Fruit fly (Drosophila melanogaster) whole organism, pupa: ENCODE data around the gene AGO2.

Source experiments
- CG10348 ChIP-seq: fragments of 200-800 bp; sonication (Bioruptor generic); IDR thresholded peaks from 2 replicates; pipeline ENCODE4 v1.3.6; 2022; ENCODE audit warnings: missing biosample characterization, missing genetic modification characterization
- CG12605 ChIP-seq: fragments of 200-800 bp; sonication (Bioruptor generic); IDR thresholded peaks from 2 replicates; pipeline ENCODE4 v1.3.6; 2022; ENCODE audit warnings: missing biosample characterization, missing genetic modification characterization
- CG13204 ChIP-seq: fragments of 200-800 bp; sonication (Bioruptor generic); optimal IDR thresholded peaks from 2 replicates; lab custom pipeline; 2018; ENCODE audit warnings: missing biosample characterization, mild to moderate bottlenecking, missing genetic modification characterization, moderate library complexity
- CG14655 ChIP-seq: fragments of 200-800 bp; sonication (Bioruptor generic); optimal IDR thresholded peaks from 3 replicates; lab custom pipeline; 2017; ENCODE audit warnings: mild to moderate bottlenecking, missing biosample characterization, missing genetic modification reagents, missing genetic modification characterization
- CG15710 ChIP-seq: fragments of 200-800 bp; sonication (Bioruptor generic); optimal IDR thresholded peaks from 2 replicates; lab custom pipeline; 2018; ENCODE audit warnings: missing biosample characterization, mild to moderate bottlenecking, missing genetic modification characterization, moderate library complexity
- CG17806 ChIP-seq: fragments of 200-800 bp; sonication (Bioruptor generic); optimal IDR thresholded peaks from 2 replicates; lab custom pipeline; 2018; ENCODE audit warnings: missing biosample characterization, mild to moderate bottlenecking, missing genetic modification characterization, moderate library complexity
- CG32121 ChIP-seq: fragments of 200-800 bp; sonication (Bioruptor generic); IDR thresholded peaks from 2 replicates; pipeline ENCODE4 v1.3.6; 2022; ENCODE audit warnings: missing biosample characterization, missing genetic modification characterization
- CG34367 ChIP-seq: fragments of 200-800 bp; sonication (Bioruptor generic); optimal IDR thresholded peaks from 2 replicates; lab custom pipeline; 2018; ENCODE audit warnings: missing biosample characterization, mild to moderate bottlenecking, missing genetic modification characterization
- CG4496 ChIP-seq: fragments of 200-800 bp; sonication (Bioruptor generic); IDR thresholded peaks from 3 replicates; pipeline ENCODE4 v1.3.6; 2022; ENCODE audit warnings: missing biosample characterization, missing genetic modification characterization
- CG8159 ChIP-seq: fragments of 200-800 bp; sonication (Bioruptor generic); optimal IDR thresholded peaks from 3 replicates; lab custom pipeline; 2018; ENCODE audit warnings: missing biosample characterization, mild to moderate bottlenecking, missing genetic modification characterization, moderate library complexity
- CG8301 ChIP-seq: fragments of 200-800 bp; sonication (Bioruptor generic); optimal IDR thresholded peaks from 2 replicates; lab custom pipeline; 2018; ENCODE audit warnings: missing biosample characterization, mild to moderate bottlenecking, missing genetic modification characterization
- CG9948 ChIP-seq: fragments of 200-800 bp; sonication (Bioruptor generic); optimal IDR thresholded peaks from 2 replicates; lab custom pipeline; 2018; ENCODE audit warnings: missing biosample characterization, mild to moderate bottlenecking, missing genetic modification characterization, moderate library complexity
- D1 ChIP-seq: fragments of 200-800 bp; sonication (Bioruptor generic); optimal IDR thresholded peaks from 2 replicates; lab custom pipeline; 2018; ENCODE audit warnings: missing biosample characterization, mild to moderate bottlenecking, missing genetic modification characterization, moderate library complexity
- EcR ChIP-seq: fragments of 200-800 bp; sonication (Bioruptor generic); optimal IDR thresholded peaks from 3 replicates; lab custom pipeline; 2019; ENCODE audit warnings: missing biosample characterization, missing genetic modification characterization, mild to moderate bottlenecking, moderate library complexity, missing genetic modification reagents
- Ets98B ChIP-seq: fragments of 200-800 bp; sonication (Bioruptor generic); IDR thresholded peaks from 2 replicates; pipeline ENCODE4 v1.3.6; 2022; ENCODE audit warnings: missing biosample characterization, missing genetic modification characterization
- Pif1A ChIP-seq: fragments of 200-800 bp; sonication (Bioruptor generic); optimal IDR thresholded peaks from 3 replicates; lab custom pipeline; 2016; ENCODE audit warnings: missing biosample characterization, missing genetic modification characterization
- Pif1B ChIP-seq: fragments of 200-800 bp; sonication (Bioruptor generic); optimal IDR thresholded peaks from 3 replicates; lab custom pipeline; 2016; ENCODE audit warnings: missing biosample characterization, missing genetic modification characterization
- Snoo ChIP-seq: fragments of 200-800 bp; sonication (Bioruptor generic); optimal IDR thresholded peaks from 3 replicates; lab custom pipeline; 2017; ENCODE audit warnings: missing biosample characterization, mild to moderate bottlenecking, missing genetic modification characterization, inconsistent platforms
- fd96Ca ChIP-seq: fragments of 200-800 bp; sonication (Bioruptor generic); IDR thresholded peaks from 3 replicates; pipeline ENCODE4 v1.3.6; 2022; ENCODE audit warnings: missing biosample characterization, missing genetic modification characterization
- gl ChIP-seq: fragments of 200-800 bp; sonication (Bioruptor generic); optimal IDR thresholded peaks from 2 replicates; lab custom pipeline; 2018; ENCODE audit warnings: missing biosample characterization, mild to moderate bottlenecking, missing genetic modification characterization
- rn ChIP-seq: fragments of 200-800 bp; sonication (Bioruptor generic); IDR thresholded peaks from 2 replicates; pipeline ENCODE4 v1.3.6; 2022; ENCODE audit warnings: missing biosample characterization, missing genetic modification characterization

AGO2 gene

dm6 chr3L:15530638-15531225 lies 23.2 kb upstream of the AGO2 start:
- TF ChIP-seq CG13204 (GFP tag; lab: Kevin White, UChicago): no peak
- TF ChIP-seq EcR (GFP tag; lab: Kevin White, UChicago): peak; percentile 23
- no peak for TF ChIP-seq CG12605 (GFP tag; lab: Robert Waterston, UW)
- TF ChIP-seq Snoo (tag; lab: Kevin White, UChicago): no peak
- TF ChIP-seq Pif1A (GFP tag; lab: Kevin White, UChicago): no peak
- peak; percentile 30 for TF ChIP-seq gl (tag; lab: Kevin White, UChicago)
- no peak for TF ChIP-seq rn (GFP tag; lab: Robert Waterston, UW)

dm6 chr3L:15531423-15532325 lies 22.2 kb upstream of the AGO2 start, which contains the start of gene CG43248:
TSS of gene CG43248 (minus strand) at chr3L:15531473.
- no peak for TF ChIP-seq CG8301 (tag; lab: Kevin White, UChicago)
- no peak for TF ChIP-seq Snoo (tag; lab: Kevin White, UChicago)
- no peak for TF ChIP-seq fd96Ca (GFP tag; lab: Robert Waterston, UW)

- TF ChIP-seq fd96Ca (GFP tag; lab: Robert Waterston, UW) (peak; percentile 51; the same call in 2 of the 3 replicates), CG34367 (tag; lab: Kevin White, UChicago) (no peak), CG14655 (peak; percentile 79), CG17806 (tag; lab: Kevin White, UChicago) (peak; percentile 4), Snoo (tag; lab: Kevin White, UChicago) (peak; percentile 3), CG13204 (GFP tag; lab: Kevin White, UChicago) (no peak), CG8159 (tag; lab: Kevin White, UChicago) (peak; percentile 63), CG32121 (GFP tag; lab: Robert Waterston, UW) (peak; percentile 50; the same call in 1 of the 2 replicates), CG15710 (tag; lab: Kevin White, UChicago) (peak; percentile 9), gl (tag; lab: Kevin White, UChicago) (no peak), D1 (tag; lab: Kevin White, UChicago) (no peak), Pif1A (GFP tag; lab: Kevin White, UChicago) (no peak), CG9948 (tag; lab: Kevin White, UChicago) (peak; percentile 45), Ets98B (GFP tag; lab: Robert Waterston, UW) (peak; percentile 64; the same call in 1 of the 2 replicates), CG8301 (tag; lab: Kevin White, UChicago) (peak; percentile 60), CG12605 (GFP tag; lab: Robert Waterston, UW) (peak; percentile 40), EcR (GFP tag; lab: Kevin White, UChicago) (peak; percentile 73), Pif1B (GFP tag; lab: Kevin White, UChicago) (no peak), CG4496 (peak; percentile 90), rn (GFP tag; lab: Robert Waterston, UW) (0 out of 2 replicates have a peak, but pooled peaks have one; percentile 31), CG10348 (GFP tag; lab: Robert Waterston, UW) (0 out of 2 replicates have a peak, but pooled peaks have one; percentile 6)
Observed at dm6 chr3L:15532368-15533030, 21.4 kb upstream of the AGO2 start.

dm6 chr3L:15533402-15534129 lies 20.3 kb upstream of the AGO2 start:
- TF ChIP-seq CG8159 (tag; lab: Kevin White, UChicago) (peak; percentile 69), CG4496 (peak; percentile 60; the same call in 1 of the 3 replicates), gl (tag; lab: Kevin White, UChicago) (peak; percentile 56), Pif1B (GFP tag; lab: Kevin White, UChicago) (peak; percentile 83), CG12605 (GFP tag; lab: Robert Waterston, UW) (peak; percentile 15; the same call in 1 of the 2 replicates), CG32121 (GFP tag; lab: Robert Waterston, UW) (peak; percentile 23; the same call in 1 of the 2 replicates), EcR (GFP tag; lab: Kevin White, UChicago) (peak; percentile 52), CG8301 (tag; lab: Kevin White, UChicago) (peak; percentile 70), Ets98B (GFP tag; lab: Robert Waterston, UW) (peak; percentile 41), CG13204 (GFP tag; lab: Kevin White, UChicago) (peak; percentile 33), Pif1A (GFP tag; lab: Kevin White, UChicago) (peak; percentile 73), CG10348 (GFP tag; lab: Robert Waterston, UW) (no peak), rn (GFP tag; lab: Robert Waterston, UW) (no peak), CG14655 (peak; percentile 82), CG34367 (tag; lab: Kevin White, UChicago) (peak; percentile 61), CG9948 (tag; lab: Kevin White, UChicago) (peak; percentile 79), CG15710 (tag; lab: Kevin White, UChicago) (peak; percentile 67), fd96Ca (GFP tag; lab: Robert Waterston, UW) (peak; percentile 79; the same call in 2 of the 3 replicates), CG17806 (tag; lab: Kevin White, UChicago) (peak; percentile 68), Snoo (tag; lab: Kevin White, UChicago) (peak; percentile 62), D1 (tag; lab: Kevin White, UChicago) (peak; percentile 48)
